Worm (Caenorhabditis elegans) whole organism, L3 larva: Measurements from ENCODE around the gene basl-1.

ENCODE experiments used
- R02D3.7 ChIP-seq: fragments of 150-350 bp; optimal IDR thresholded peaks from 2 replicates; lab custom pipeline; 2014; ENCODE audit warnings: missing biosample characterization, missing genetic modification characterization
- ama-1 ChIP-seq: fragments of 150-350 bp; optimal IDR thresholded peaks from 2 replicates; lab custom pipeline; 2018
- ceh-9 ChIP-seq: sonication (generic microtip); optimal IDR thresholded peaks from 2 replicates; lab custom pipeline; 2018; ENCODE audit warnings: missing biosample characterization, missing genetic modification characterization
- egl-27 ChIP-seq: sonication (generic microtip); optimal IDR thresholded peaks from 4 replicates; lab custom pipeline; 2017; ENCODE audit warnings: missing biosample characterization, missing genetic modification reagents, missing genetic modification characterization
- egl-5 ChIP-seq: fragments of 150-350 bp; optimal IDR thresholded peaks from 2 replicates; lab custom pipeline; 2017; ENCODE audit warnings: missing biosample characterization, missing genetic modification reagents, missing genetic modification characterization, inconsistent platforms
- elt-2 ChIP-seq: sonication (generic microtip); optimal IDR thresholded peaks from 2 replicates; lab custom pipeline; 2016; ENCODE audit warnings: missing genetic modification reagents, mild to moderate bottlenecking, missing genetic modification characterization, missing compliant biosample characterization
- elt-3 ChIP-seq, 3 experiments: fragments of 150-350 bp in 1 of 3; sonication (generic microtip) in 2 of 3; optimal IDR thresholded peaks; 2 replicates in 2 of 3; 4 replicates in 1 of 3; lab custom pipeline; 2014 to 2017; ENCODE audit warnings: missing biosample characterization in 3 of 3, missing genetic modification characterization in 3 of 3
- eor-1 ChIP-seq, 2 experiments: fragments of 150-350 bp; optimal IDR thresholded peaks; 2 replicates each; lab custom pipeline; 2014 to 2018; ENCODE audit warnings: missing biosample characterization in 2 of 2, missing genetic modification characterization in 2 of 2
- fkh-10 ChIP-seq: sonication (generic microtip); optimal IDR thresholded peaks from 2 replicates; lab custom pipeline; 2017; ENCODE audit warnings: missing biosample characterization, missing genetic modification reagents, missing genetic modification characterization
- hmg-11 ChIP-seq: sonication (generic microtip); optimal IDR thresholded peaks from 2 replicates; lab custom pipeline; 2016; ENCODE audit warnings: missing genetic modification characterization, missing compliant biosample characterization
- jun-1 ChIP-seq: fragments of 150-350 bp; optimal IDR thresholded peaks from 2 replicates; lab custom pipeline; 2014; ENCODE audit warnings: missing biosample characterization, missing genetic modification reagents, missing genetic modification characterization
- lin-15B ChIP-seq: fragments of 150-350 bp; optimal IDR thresholded peaks from 2 replicates; lab custom pipeline; 2014; ENCODE audit warnings: missing biosample characterization, missing genetic modification characterization
- lin-39 ChIP-seq: fragments of 150-350 bp; optimal IDR thresholded peaks from 2 replicates; lab custom pipeline; 2018; ENCODE audit warnings: missing biosample characterization, missing genetic modification reagents, missing genetic modification characterization
- lsy-12 ChIP-seq: sonication (generic microtip); optimal IDR thresholded peaks from 2 replicates; lab custom pipeline; 2016; ENCODE audit warnings: mild to moderate bottlenecking, missing genetic modification characterization, missing compliant biosample characterization
- mml-1 ChIP-seq: fragments of 150-350 bp; sonication (generic microtip); optimal IDR thresholded peaks from 3 replicates; lab custom pipeline; 2014; ENCODE audit warnings: missing biosample characterization, missing genetic modification characterization
- nfya-1 ChIP-seq: sonication (generic microtip); optimal IDR thresholded peaks from 2 replicates; lab custom pipeline; 2017; ENCODE audit warnings: missing genetic modification characterization, mild to moderate bottlenecking, missing compliant biosample characterization, antibody characterized with exemption, moderate library complexity; ENCODE audit not compliant: insufficient read depth
- nhr-12 ChIP-seq: fragments of 150-350 bp; optimal IDR thresholded peaks from 2 replicates; lab custom pipeline; 2014; ENCODE audit warnings: missing biosample characterization, missing genetic modification characterization
- nhr-23 ChIP-seq: fragments of 150-350 bp; optimal IDR thresholded peaks from 2 replicates; lab custom pipeline; 2014; ENCODE audit warnings: missing biosample characterization, missing genetic modification reagents, missing genetic modification characterization
- nhr-25 ChIP-seq: sonication (generic microtip); optimal IDR thresholded peaks from 2 replicates; lab custom pipeline; 2017; ENCODE audit warnings: missing biosample characterization, missing genetic modification characterization
- nhr-43 ChIP-seq: sonication (generic microtip); optimal IDR thresholded peaks from 2 replicates; lab custom pipeline; 2016; ENCODE audit warnings: mild to moderate bottlenecking, missing genetic modification characterization, missing compliant biosample characterization; ENCODE audit not compliant: poor library complexity, severe bottlenecking
- pha-4 ChIP-seq: fragments of 150-350 bp; optimal IDR thresholded peaks from 2 replicates; lab custom pipeline; 2014; ENCODE audit warnings: missing biosample characterization, missing genetic modification reagents, missing genetic modification characterization
- pqm-1 ChIP-seq: fragments of 150-350 bp; optimal IDR thresholded peaks from 2 replicates; lab custom pipeline; 2017; ENCODE audit warnings: missing biosample characterization, missing genetic modification characterization, inconsistent platforms
- snpc-4 ChIP-seq: fragments of 150-350 bp; optimal IDR thresholded peaks from 2 replicates; lab custom pipeline; 2014; ENCODE audit warnings: missing biosample characterization, missing genetic modification characterization
- tbx-2 ChIP-seq: sonication (generic microtip); optimal IDR thresholded peaks from 2 replicates; lab custom pipeline; 2016; ENCODE audit warnings: mild to moderate bottlenecking, missing genetic modification characterization, missing compliant biosample characterization
- unc-39 ChIP-seq: sonication (generic microtip); optimal IDR thresholded peaks from 4 replicates; lab custom pipeline; 2017; ENCODE audit warnings: missing biosample characterization, missing genetic modification characterization
- unc-62 ChIP-seq: fragments of 150-350 bp; sonication (generic microtip); optimal IDR thresholded peaks from 4 replicates; lab custom pipeline; 2014; ENCODE audit warnings: missing biosample characterization, missing genetic modification reagents, missing genetic modification characterization
- ztf-4 ChIP-seq: fragments of 150-350 bp; optimal IDR thresholded peaks from 2 replicates; lab custom pipeline; 2014; ENCODE audit warnings: missing biosample characterization, missing genetic modification characterization

Gene basl-1

ce11 chrIII:5634509-5634908 lies 19.8 kb downstream of the basl-1 start:
- TF ChIP-seq nfya-1 (tag; lab: Kevin White, UChicago) (no peak), lin-39 (peak; percentile 17)

- TF ChIP-seq egl-5 (tag; lab: Kevin White, UChicago) (no peak), fkh-10 (GFP tag; lab: Kevin White, UChicago) (no peak)
Observed at ce11 chrIII:5635179-5635578, 20.4 kb downstream of the basl-1 start, which contains the start of gene ckk-1. Gene ckk-1 (plus strand): TSS chrIII:5635479.

ce11 chrIII:5637297-5637876 lies 22.6 kb downstream of the basl-1 start:
- TF ChIP-seq elt-2 (tag; lab: Kevin White, UChicago) = peak; percentile 12

ce11 chrIII:5639893-5640292 lies 25.1 kb downstream of the basl-1 start:
- TF ChIP-seq lin-15B (tag; lab: Kevin White, UChicago) = peak; percentile 36
- peak; percentile 85 for TF ChIP-seq nfya-1 (tag; lab: Kevin White, UChicago)
- peak; percentile 20 for TF ChIP-seq snpc-4
- peak; percentile 70 for TF ChIP-seq fkh-10 (GFP tag; lab: Kevin White, UChicago)
- no peak for TF ChIP-seq tbx-2
- peak; percentile 80 for TF ChIP-seq lin-39

- TF ChIP-seq mml-1 (tag; lab: Kevin White, UChicago) = no peak
- no peak for TF ChIP-seq unc-62
- no peak for TF ChIP-seq hmg-11 (tag; lab: Kevin White, UChicago)
- TF ChIP-seq ceh-9 (tag; lab: Kevin White, UChicago) = no peak
- no peak for TF ChIP-seq ztf-4 (tag; lab: Kevin White, UChicago)
- TF ChIP-seq, all 47 proteins: peak for 0
Observed at ce11 chrIII:5642692-5643091, 27.9 kb downstream of the basl-1 start.

- TF ChIP-seq egl-27 (tag; lab: Kevin White, UChicago) (no peak), lin-15B (tag; lab: Kevin White, UChicago) (peak; percentile 17), R02D3.7 (tag; lab: Kevin White, UChicago) (peak; percentile 1), snpc-4 (peak; percentile 97), nhr-12 (tag; lab: Kevin White, UChicago) (no peak), nhr-43 (peak; percentile 62), fkh-10 (GFP tag; lab: Kevin White, UChicago) (no peak), nhr-25 (tag; lab: Kevin White, UChicago) (peak; percentile 43), lsy-12 (peak; percentile 71), nfya-1 (tag; lab: Kevin White, UChicago) (peak; percentile 19), elt-2 (tag; lab: Kevin White, UChicago) (peak; percentile 31), nhr-23 (tag; lab: Kevin White, UChicago) (peak; percentile 27), eor-1 (tag; optimal IDR thresholded peaks at IDR 0.05; lab: Kevin White, UChicago) (no peak), jun-1 (tag; lab: Kevin White, UChicago) (no peak), lin-39 (no peak), ama-1 (lab: Kevin White, UChicago) (peak; percentile 81), pqm-1 (tag; lab: Kevin White, UChicago) (peak; percentile 49), pha-4 (tag; lab: Kevin White, UChicago) (peak; percentile 25), hmg-11 (tag; lab: Kevin White, UChicago) (peak; percentile 13)
Observed at ce11 chrIII:5653692-5654105, 39.0 kb downstream of the basl-1 start.

ce11 chrIII:5656941-5657340 lies 42.2 kb downstream of the basl-1 start, which contains the start of gene sdz-21:
Gene sdz-21 (minus strand): TSS chrIII:5657041.
- no peak for TF ChIP-seq eor-1 (tag; optimal IDR thresholded peaks at IDR 0.05; lab: Kevin White, UChicago)
- no peak for TF ChIP-seq egl-5 (tag; lab: Kevin White, UChicago)
- TF ChIP-seq unc-39 = no peak
- no peak for TF ChIP-seq R02D3.7 (tag; lab: Kevin White, UChicago)
- no peak for TF ChIP-seq nhr-23 (tag; lab: Kevin White, UChicago)
- TF ChIP-seq elt-3 (tag; optimal IDR thresholded peaks at IDR 0.05; lab: Kevin White, UChicago) = no peak
- no peak for TF ChIP-seq tbx-2
